Worm (Caenorhabditis elegans) whole organism, L1 larva: ENCODE results near the gene Y73F8A.22.

ENCODE experiments used
- aha-1 ChIP-seq: fragments of 150-350 bp; optimal IDR thresholded peaks from 2 replicates; lab custom pipeline; 2014; ENCODE audit warnings: missing biosample characterization, missing genetic modification characterization
- alr-1 ChIP-seq: fragments of 200-800 bp; sonication (Bioruptor generic); optimal IDR thresholded peaks from 2 replicates; lab custom pipeline; 2018; ENCODE audit warnings: borderline replicate concordance, mild to moderate bottlenecking, missing genetic modification characterization, missing compliant biosample characterization
- blmp-1 ChIP-seq: fragments of 150-350 bp; optimal IDR thresholded peaks from 2 replicates; lab custom pipeline; 2014; ENCODE audit warnings: missing biosample characterization, missing genetic modification characterization
- ceh-8 ChIP-seq: fragments of 200-800 bp; sonication (Bioruptor generic); optimal IDR thresholded peaks from 2 replicates; lab custom pipeline; 2018; ENCODE audit warnings: mild to moderate bottlenecking, missing genetic modification characterization, moderate library complexity, missing compliant biosample characterization
- ceh-82 ChIP-seq, 3 experiments: fragments of 150-350 bp in 1 of 3; sonication (generic microtip) in 2 of 3; optimal IDR thresholded peaks; 2 replicates each; lab custom pipeline; 2014 to 2017; ENCODE audit warnings: missing biosample characterization in 3 of 3, missing genetic modification characterization in 3 of 3
- ceh-88 ChIP-seq: fragments of 200-800 bp; sonication (Bioruptor generic); IDR thresholded peaks from 2 replicates; pipeline ENCODE4 v1.3.6; 2022; ENCODE audit warnings: missing genetic modification characterization, missing compliant biosample characterization
- ceh-90 ChIP-seq: sonication (generic microtip); optimal IDR thresholded peaks from 2 replicates; lab custom pipeline; 2016; ENCODE audit warnings: missing genetic modification characterization, missing compliant biosample characterization
- ces-1 ChIP-seq: fragments of 150-350 bp; optimal IDR thresholded peaks from 2 replicates; lab custom pipeline; 2014; ENCODE audit warnings: missing biosample characterization, missing genetic modification reagents, missing genetic modification characterization
- dpl-1 ChIP-seq, 3 experiments: fragments of 150-350 bp in 2 of 3; sonication (generic microtip) in 1 of 3; optimal IDR thresholded peaks; 2 replicates each; lab custom pipeline; 2014 to 2017; ENCODE audit warnings: missing biosample characterization in 3 of 3, missing genetic modification characterization in 3 of 3, missing genetic modification reagents in 3 of 3
- efl-1 ChIP-seq, 4 experiments: fragments of 150-350 bp; optimal IDR thresholded peaks in 3 of 4; peaks in 1 of 4; 1 replicate in 1 of 4; 2 replicates in 3 of 4; lab custom pipeline; 2014; ENCODE audit warnings: missing biosample characterization in 2 of 4, missing genetic modification characterization in 2 of 4, missing genetic modification reagents in 2 of 4
- efl-3 ChIP-seq: fragments of 200-800 bp; sonication (Bioruptor generic); optimal IDR thresholded peaks from 2 replicates; lab custom pipeline; 2018; ENCODE audit warnings: mild to moderate bottlenecking, missing genetic modification characterization, missing compliant biosample characterization
- elt-3 ChIP-seq, 6 experiments: fragments of 150-350 bp in 1 of 6; sonication (generic microtip); optimal IDR thresholded peaks; 2 replicates each; lab custom pipeline; 2017 to 2018; ENCODE audit warnings: missing biosample characterization in 6 of 6, missing genetic modification characterization in 6 of 6, inconsistent platforms in 1 of 6
- ets-5 ChIP-seq: fragments of 200-800 bp; sonication (Bioruptor generic); IDR thresholded peaks from 2 replicates; pipeline ENCODE4 v1.3.6; 2022; ENCODE audit warnings: missing genetic modification characterization, missing compliant biosample characterization
- fkh-4 ChIP-seq: sonication (generic microtip); optimal IDR thresholded peaks from 2 replicates; lab custom pipeline; 2016; ENCODE audit warnings: missing compliant biosample characterization, missing genetic modification characterization, borderline replicate concordance
- fkh-8 ChIP-seq: sonication (generic microtip); optimal IDR thresholded peaks from 2 replicates; lab custom pipeline; 2016; ENCODE audit warnings: mild to moderate bottlenecking, missing genetic modification characterization, missing compliant biosample characterization
- grh-1 ChIP-seq: fragments of 200-800 bp; sonication (Bioruptor generic); IDR thresholded peaks from 2 replicates; pipeline ENCODE4 v1.3.6; 2022; ENCODE audit warnings: missing genetic modification reagents, missing genetic modification characterization, missing compliant biosample characterization
- hpl-2 ChIP-seq: fragments of 150-350 bp; optimal IDR thresholded peaks from 2 replicates; lab custom pipeline; 2014; ENCODE audit warnings: missing biosample characterization, missing genetic modification reagents, missing genetic modification characterization
- jun-1 ChIP-seq: fragments of 150-350 bp; optimal IDR thresholded peaks from 2 replicates; lab custom pipeline; 2014; ENCODE audit warnings: missing biosample characterization, missing genetic modification reagents, missing genetic modification characterization
- lin-13 ChIP-seq: fragments of 150-350 bp; optimal IDR thresholded peaks from 2 replicates; lab custom pipeline; 2014; ENCODE audit warnings: missing biosample characterization, missing genetic modification reagents, missing genetic modification characterization
- lin-14 ChIP-seq: fragments of 200-800 bp; sonication (Bioruptor generic); optimal IDR thresholded peaks from 2 replicates; lab custom pipeline; 2018; ENCODE audit warnings: mild to moderate bottlenecking, missing genetic modification characterization, moderate library complexity, missing compliant biosample characterization
- lin-15B ChIP-seq: fragments of 150-350 bp; sonication (generic microtip); optimal IDR thresholded peaks from 3 replicates; lab custom pipeline; 2014; ENCODE audit warnings: missing biosample characterization, missing genetic modification characterization
- lin-35 ChIP-seq, 2 experiments: fragments of 150-350 bp; optimal IDR thresholded peaks; 2 replicates each; lab custom pipeline; 2014; ENCODE audit warnings: missing biosample characterization in 2 of 2, missing genetic modification characterization in 2 of 2, missing genetic modification reagents in 2 of 2
- lin-39 ChIP-seq: fragments of 150-350 bp; optimal IDR thresholded peaks from 2 replicates; lab custom pipeline; 2014; ENCODE audit warnings: missing biosample characterization, missing genetic modification reagents, missing genetic modification characterization
- lir-3 ChIP-seq: sonication (generic microtip); optimal IDR thresholded peaks from 2 replicates; lab custom pipeline; 2016; ENCODE audit warnings: mild to moderate bottlenecking, missing genetic modification characterization, moderate library complexity, missing compliant biosample characterization; ENCODE audit not compliant: poor library complexity
- mab-9 ChIP-seq: fragments of 200-800 bp; sonication (Bioruptor generic); IDR thresholded peaks from 2 replicates; pipeline ENCODE4 v1.3.6; 2022; ENCODE audit warnings: missing genetic modification reagents, missing genetic modification characterization, missing compliant biosample characterization
- mdl-1 ChIP-seq, 2 experiments: fragments of 150-350 bp; optimal IDR thresholded peaks; 2 replicates each; lab custom pipeline; 2014 to 2017; ENCODE audit warnings: missing biosample characterization in 2 of 2, missing genetic modification characterization in 2 of 2, inconsistent platforms in 1 of 2
- mep-1 ChIP-seq: fragments of 150-350 bp; optimal IDR thresholded peaks from 2 replicates; lab custom pipeline; 2014; ENCODE audit warnings: missing biosample characterization, missing genetic modification characterization
- nhr-12 ChIP-seq: sonication (generic microtip); optimal IDR thresholded peaks from 2 replicates; lab custom pipeline; 2017; ENCODE audit warnings: missing biosample characterization, missing genetic modification characterization
- nhr-19 ChIP-seq: fragments of 200-800 bp; sonication (Bioruptor generic); conservative IDR thresholded peaks from 2 replicates; pipeline ENCODE4 v1.3.6; 2022; ENCODE audit warnings: missing genetic modification characterization, missing compliant biosample characterization
- nhr-47 ChIP-seq: sonication (generic microtip); optimal IDR thresholded peaks from 2 replicates; lab custom pipeline; 2016; ENCODE audit warnings: mild to moderate bottlenecking, missing genetic modification characterization, moderate library complexity, missing compliant biosample characterization
- nhr-71 ChIP-seq: sonication (generic microtip); optimal IDR thresholded peaks from 2 replicates; lab custom pipeline; 2016; ENCODE audit warnings: mild to moderate bottlenecking, missing genetic modification characterization, moderate library complexity, missing compliant biosample characterization
- nhr-76 ChIP-seq: sonication (generic microtip); optimal IDR thresholded peaks from 2 replicates; lab custom pipeline; 2017; ENCODE audit warnings: missing biosample characterization, missing genetic modification characterization
- nhr-85 ChIP-seq: sonication (generic microtip); peaks from one replicate; lab custom pipeline; 2016; ENCODE audit warnings: missing genetic modification characterization, inconsistent platforms, missing compliant biosample characterization
- nhr-90 ChIP-seq: sonication (generic microtip); optimal IDR thresholded peaks from 2 replicates; lab custom pipeline; 2016; ENCODE audit warnings: mild to moderate bottlenecking, missing genetic modification characterization, missing compliant biosample characterization; ENCODE audit not compliant: poor library complexity
- pag-3 ChIP-seq: sonication (generic microtip); optimal IDR thresholded peaks from 2 replicates; lab custom pipeline; 2017; ENCODE audit warnings: missing genetic modification characterization, mild to moderate bottlenecking, missing compliant biosample characterization, antibody characterized with exemption, borderline replicate concordance; ENCODE audit not compliant: insufficient read depth
- pax-3 ChIP-seq: fragments of 200-800 bp; sonication (Bioruptor generic); optimal IDR thresholded peaks from 2 replicates; lab custom pipeline; 2018; ENCODE audit warnings: mild to moderate bottlenecking, missing genetic modification characterization, moderate library complexity, missing compliant biosample characterization
- pqm-1 ChIP-seq: sonication (generic microtip); optimal IDR thresholded peaks from 3 replicates; lab custom pipeline; 2017; ENCODE audit warnings: missing biosample characterization, missing genetic modification characterization
- snpc-4 ChIP-seq: fragments of 150-350 bp; optimal IDR thresholded peaks from 2 replicates; lab custom pipeline; 2014; ENCODE audit warnings: missing biosample characterization, missing genetic modification characterization
- snu-23 ChIP-seq: sonication (generic microtip); optimal IDR thresholded peaks from 2 replicates; lab custom pipeline; 2016; ENCODE audit warnings: missing genetic modification characterization, missing compliant biosample characterization
- sup-37 ChIP-seq: fragments of 200-800 bp; sonication (Bioruptor generic); optimal IDR thresholded peaks from 2 replicates; lab custom pipeline; 2018; ENCODE audit warnings: mild to moderate bottlenecking, missing genetic modification characterization, missing compliant biosample characterization
- swsn-7 ChIP-seq: sonication (generic microtip); optimal IDR thresholded peaks from 2 replicates; lab custom pipeline; 2016; ENCODE audit warnings: missing genetic modification characterization, missing compliant biosample characterization
- tbx-2 ChIP-seq: sonication (generic microtip); optimal IDR thresholded peaks from 2 replicates; lab custom pipeline; 2016; ENCODE audit warnings: missing genetic modification characterization, missing compliant biosample characterization
- unc-130 ChIP-seq: fragments of 150-350 bp; optimal IDR thresholded peaks from 2 replicates; lab custom pipeline; 2017; ENCODE audit warnings: missing biosample characterization, missing genetic modification characterization, inconsistent platforms
- unc-30 ChIP-seq: sonication (generic microtip); optimal IDR thresholded peaks from 2 replicates; lab custom pipeline; 2017; ENCODE audit warnings: missing biosample characterization, missing genetic modification characterization
- vab-15 ChIP-seq: sonication (generic microtip); optimal IDR thresholded peaks from 2 replicates; lab custom pipeline; 2017; ENCODE audit warnings: missing genotype, mild to moderate bottlenecking, missing genetic modification characterization, missing compliant biosample characterization
- zag-1 ChIP-seq: fragments of 150-350 bp; optimal IDR thresholded peaks from 2 replicates; lab custom pipeline; 2014; ENCODE audit warnings: missing biosample characterization, missing genetic modification characterization
- zip-4 ChIP-seq: fragments of 200-800 bp; sonication (Bioruptor generic); optimal IDR thresholded peaks from 2 replicates; lab custom pipeline; 2018; ENCODE audit warnings: mild to moderate bottlenecking, missing genetic modification characterization, moderate library complexity, missing compliant biosample characterization
- ztf-11 ChIP-seq, 2 experiments: sonication (generic microtip); optimal IDR thresholded peaks; 2 replicates each; lab custom pipeline; 2016 to 2017; ENCODE audit warnings: missing genetic modification characterization in 2 of 2, missing biosample characterization in 1 of 2, missing compliant biosample characterization in 1 of 2
- ztf-4 ChIP-seq: fragments of 150-350 bp; optimal IDR thresholded peaks from 2 replicates; lab custom pipeline; 2014; ENCODE audit warnings: missing biosample characterization, missing genetic modification characterization

Gene Y73F8A.22

DNA sequence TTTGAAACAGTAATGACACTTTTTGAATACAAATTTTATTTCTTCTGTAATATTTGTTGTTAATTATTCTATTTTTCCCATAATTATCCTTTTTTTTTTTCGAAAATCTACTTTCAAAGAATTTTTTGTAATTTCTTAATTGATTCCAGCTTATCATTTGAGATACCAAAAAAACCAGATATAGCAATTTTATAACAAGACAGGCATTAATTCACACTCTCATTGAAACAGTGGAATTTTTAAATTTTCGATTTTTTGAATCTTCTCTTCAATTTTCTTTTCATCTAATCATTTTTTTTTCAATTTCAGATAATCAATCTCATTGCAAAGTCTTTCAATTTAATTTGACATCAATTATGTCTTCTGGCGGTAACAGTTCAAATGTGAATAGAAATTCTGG lies 41.2 kb downstream of the Y73F8A.22 start, which contains the start of gene nhr-5:
nhr-5 (plus strand) TSS at position 301 of the 400 bp plus-strand sequence.
- TF ChIP-seq pag-3 (tag; lab: Kevin White, UChicago), result no peak
- TF ChIP-seq nhr-85 (tag; lab: Kevin White, UChicago), result no peak
- no peak for TF ChIP-seq sup-37 (GFP tag; lab: Kevin White, UChicago)
- TF ChIP-seq nhr-90 (tag; lab: Kevin White, UChicago), result no peak
- TF ChIP-seq lin-14 (GFP tag; lab: Kevin White, UChicago), result no peak
- no peak for TF ChIP-seq efl-3
- TF ChIP-seq ceh-8 (GFP tag; lab: Kevin White, UChicago), result no peak
- TF ChIP-seq ceh-88 (GFP tag; lab: Robert Waterston, UW), result no peak
- TF ChIP-seq nhr-12 (tag; lab: Kevin White, UChicago), result no peak
- no peak for TF ChIP-seq unc-130
- TF ChIP-seq pax-3 (tag; lab: Kevin White, UChicago), result no peak
- no peak for TF ChIP-seq lir-3 (tag; lab: Kevin White, UChicago)
- TF ChIP-seq snpc-4 (tag; lab: Kevin White, UChicago), result no peak
- no peak for TF ChIP-seq unc-30 (tag; lab: Kevin White, UChicago)
- no peak for TF ChIP-seq ets-5 (GFP tag; lab: Robert Waterston, UW)
- TF ChIP-seq lin-39 (tag; lab: Kevin White, UChicago), result no peak

DNA sequence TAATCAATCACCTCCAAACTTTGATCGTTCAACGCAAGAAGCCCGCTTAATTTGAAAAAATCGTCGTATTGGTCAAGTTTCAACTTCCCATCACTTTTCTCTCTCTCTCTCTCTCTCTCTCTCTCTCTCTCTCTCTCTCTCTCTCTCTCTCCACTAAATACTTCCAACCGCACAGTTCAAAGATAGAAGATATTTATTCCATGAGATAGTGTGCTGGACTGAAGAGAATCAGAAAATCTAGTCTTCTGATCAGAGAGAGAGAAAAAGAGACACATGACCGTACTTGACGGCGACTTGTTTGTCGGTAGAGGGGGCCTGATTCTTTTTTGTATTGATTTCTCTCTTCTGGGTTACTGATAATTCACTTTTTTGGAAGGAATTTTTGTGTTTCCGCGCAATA lies 42.6 kb downstream of the Y73F8A.22 start:
- TF ChIP-seq hpl-2 (GFP tag; lab: Kevin White, UChicago) (peak; percentile 18), ztf-11 (tag; optimal IDR thresholded peaks at IDR 0.05; lab: Kevin White, UChicago) (no peak), mab-9 (no peak), nhr-76 (no peak), zag-1 (no peak), grh-1 (GFP tag; lab: Robert Waterston, UW) (peak; percentile 84), fkh-8 (tag; lab: Kevin White, UChicago) (no peak), ces-1 (GFP tag; lab: Kevin White, UChicago) (no peak), ceh-82 (tag; optimal IDR thresholded peaks at IDR 0.05; lab: Kevin White, UChicago) (no peak), ztf-4 (no peak), aha-1 (tag; lab: Kevin White, UChicago) (no peak), jun-1 (tag; lab: Kevin White, UChicago) (peak; percentile 19), mdl-1 (tag; optimal IDR thresholded peaks at IDR 0.05; lab: Kevin White, UChicago) (peak in 1 of 2 experiments; percentile 40), swsn-7 (peak; percentile 23), snu-23 (peak; percentile 83), ets-5 (GFP tag; lab: Robert Waterston, UW) (no peak), nhr-71 (tag; lab: Kevin White, UChicago) (peak; percentile 78), nhr-19 (peak; percentile 54), snpc-4 (tag; lab: Kevin White, UChicago) (peak; percentile 12), pqm-1 (tag; lab: Kevin White, UChicago) (no peak), ceh-90 (tag; lab: Kevin White, UChicago) (no peak), lin-13 (GFP tag; lab: Kevin White, UChicago) (peak; percentile 17), lin-15B (tag; lab: Kevin White, UChicago) (no peak), efl-1 (optimal IDR thresholded peaks at IDR 0.05; lab: Kevin White, UChicago) (peak; percentile 22 to 35), efl-1 (GFP tag; optimal IDR thresholded peaks at IDR 0.05 in 1 of 2; lab: Kevin White, UChicago) (peak in 1 of 2 experiments; percentile 93), nhr-47 (tag; lab: Kevin White, UChicago) (peak; percentile 45), nhr-90 (tag; lab: Kevin White, UChicago) (peak; percentile 80), elt-3 (tag; optimal IDR thresholded peaks at IDR 0.05; lab: Kevin White, UChicago) (peak in 3 of 6 experiments; percentile 35 to 92 (median 77)), alr-1 (no peak), fkh-4 (tag; lab: Kevin White, UChicago) (no peak), dpl-1 (GFP tag; optimal IDR thresholded peaks at IDR 0.05; lab: Kevin White, UChicago) (peak in 2 of 3 experiments; percentile 7 to 48), mep-1 (peak; percentile 13), blmp-1 (tag; lab: Kevin White, UChicago) (peak; percentile 87), zip-4 (GFP tag; lab: Kevin White, UChicago) (no peak), lin-35 (GFP tag; optimal IDR thresholded peaks at IDR 0.05; lab: Kevin White, UChicago) (peak in 1 of 2 experiments; percentile 78), tbx-2 (tag; lab: Kevin White, UChicago) (peak; percentile 43), lir-3 (tag; lab: Kevin White, UChicago) (peak; percentile 29), vab-15 (tag; lab: Kevin White, UChicago) (no peak)
